Fruit fly (Drosophila melanogaster) whole organism, embryonic: ENCODE results near the gene CG32793.

Experiments
- ATbp ChIP-seq: fragments of 200-800 bp; sonication (Bioruptor generic); optimal IDR thresholded peaks from 2 replicates; lab custom pipeline; 2017; ENCODE audit warnings: missing biosample characterization, mild to moderate bottlenecking, missing genetic modification characterization, missing genetic modification reagents
- CG11504 ChIP-seq: fragments of 200-800 bp; sonication (Bioruptor generic); optimal IDR thresholded peaks from 3 replicates; lab custom pipeline; 2019; ENCODE audit warnings: missing biosample characterization, mild to moderate bottlenecking, missing genetic modification characterization, moderate library complexity
- CG12071 ChIP-seq: fragments of 200-800 bp; sonication (Bioruptor generic); optimal IDR thresholded peaks from 3 replicates; lab custom pipeline; 2018; ENCODE audit warnings: missing biosample characterization, mild to moderate bottlenecking, missing genetic modification characterization
- CG12659 ChIP-seq: fragments of 200-800 bp; sonication (Bioruptor generic); optimal IDR thresholded peaks from 3 replicates; lab custom pipeline; 2017; ENCODE audit warnings: mild to moderate bottlenecking, missing biosample characterization, missing genetic modification reagents, missing genetic modification characterization
- CG14014 ChIP-seq: fragments of 200-800 bp; sonication (Bioruptor generic); IDR thresholded peaks from 2 replicates; pipeline ENCODE4 v1.3.6; 2022; ENCODE audit warnings: missing biosample characterization, missing genetic modification characterization
- CG14441 ChIP-seq: fragments of 200-800 bp; sonication (Bioruptor generic); IDR thresholded peaks from 2 replicates; pipeline ENCODE4 v1.3.6; 2022; ENCODE audit warnings: missing biosample characterization, missing genetic modification characterization
- CG17328 ChIP-seq: fragments of 200-800 bp; sonication (Bioruptor generic); IDR thresholded peaks from 2 replicates; pipeline ENCODE4 v1.3.6; 2022; ENCODE audit warnings: missing biosample characterization, missing genetic modification characterization
- CG17359 ChIP-seq: fragments of 200-800 bp; sonication (Bioruptor generic); optimal IDR thresholded peaks from 3 replicates; lab custom pipeline; 2018; ENCODE audit warnings: missing biosample characterization, mild to moderate bottlenecking, missing genetic modification characterization, moderate library complexity
- CG2202 ChIP-seq: fragments of 200-800 bp; sonication (Bioruptor generic); optimal IDR thresholded peaks from 2 replicates; lab custom pipeline; 2018; ENCODE audit warnings: missing biosample characterization, mild to moderate bottlenecking, missing genetic modification characterization
- CG2678 ChIP-seq: fragments of 200-800 bp; sonication (Bioruptor generic); optimal IDR thresholded peaks from 3 replicates; lab custom pipeline; 2019; ENCODE audit warnings: missing biosample characterization, mild to moderate bottlenecking, missing genetic modification characterization, moderate library complexity
- CG34422 ChIP-seq: fragments of 200-800 bp; sonication (Bioruptor generic); IDR thresholded peaks from 3 replicates; pipeline ENCODE4 v1.3.6; 2022; ENCODE audit warnings: missing biosample characterization, missing genetic modification characterization
- CG5180 ChIP-seq: fragments of 200-800 bp; sonication (Bioruptor generic); optimal IDR thresholded peaks from 3 replicates; lab custom pipeline; 2017; ENCODE audit warnings: missing biosample characterization, missing genetic modification characterization, mild to moderate bottlenecking, moderate library complexity, missing genetic modification reagents
- CG6689 ChIP-seq: fragments of 200-800 bp; sonication (Bioruptor generic); IDR thresholded peaks from 2 replicates; pipeline ENCODE4 v1.3.6; 2022; ENCODE audit warnings: missing biosample characterization, missing genetic modification characterization
- CG7839 ChIP-seq: fragments of 200-800 bp; sonication (Bioruptor generic); optimal IDR thresholded peaks from 3 replicates; lab custom pipeline; 2018; ENCODE audit warnings: missing biosample characterization, mild to moderate bottlenecking, missing genetic modification characterization, moderate library complexity
- CG7963 ChIP-seq: fragments of 200-800 bp; sonication (Bioruptor generic); IDR thresholded peaks from 3 replicates; pipeline ENCODE4 v1.3.6; 2022; ENCODE audit warnings: missing biosample characterization, missing genetic modification characterization; ENCODE audit not compliant: partially characterized antibody
- Camta ChIP-seq: fragments of 200-800 bp; sonication (Bioruptor generic); optimal IDR thresholded peaks from 2 replicates; lab custom pipeline; 2016; ENCODE audit warnings: missing biosample characterization, missing genetic modification characterization
- Drgx ChIP-seq: fragments of 200-800 bp; sonication (Bioruptor generic); IDR thresholded peaks from 2 replicates; pipeline ENCODE4 v1.3.6; 2022; ENCODE audit warnings: missing biosample characterization, missing genetic modification characterization
- Fer3 ChIP-seq: fragments of 200-800 bp; sonication (Bioruptor generic); optimal IDR thresholded peaks from 2 replicates; lab custom pipeline; 2018; ENCODE audit warnings: missing biosample characterization, mild to moderate bottlenecking, missing genetic modification characterization, moderate library complexity
- H2.0 ChIP-seq: fragments of 200-800 bp; sonication (Bioruptor generic); IDR thresholded peaks from 2 replicates; pipeline ENCODE4 v1.3.6; 2022; ENCODE audit warnings: missing biosample characterization, missing genetic modification characterization
- Hand ChIP-seq: fragments of 200-800 bp; sonication (Bioruptor generic); optimal IDR thresholded peaks from 2 replicates; lab custom pipeline; 2017; ENCODE audit warnings: mild to moderate bottlenecking, missing biosample characterization, missing genetic modification reagents, missing genetic modification characterization
- Hmr ChIP-seq: fragments of 200-800 bp; sonication (Bioruptor generic); optimal IDR thresholded peaks from 3 replicates; lab custom pipeline; 2017; ENCODE audit warnings: mild to moderate bottlenecking, missing biosample characterization, missing genetic modification reagents, missing genetic modification characterization
- Nf-YB ChIP-seq: fragments of 200-800 bp; sonication (Bioruptor generic); optimal IDR thresholded peaks from 3 replicates; lab custom pipeline; 2019; ENCODE audit warnings: missing biosample characterization, mild to moderate bottlenecking, missing genetic modification characterization, moderate library complexity
- Oaz ChIP-seq: fragments of 200-800 bp; sonication (Bioruptor generic); IDR thresholded peaks from 2 replicates; pipeline ENCODE4 v1.3.6; 2022; ENCODE audit warnings: missing biosample characterization, missing genetic modification characterization
- Oli ChIP-seq: fragments of 200-800 bp; sonication (Bioruptor generic); optimal IDR thresholded peaks from 2 replicates; lab custom pipeline; 2018; ENCODE audit warnings: missing biosample characterization, mild to moderate bottlenecking, missing genetic modification characterization, moderate library complexity
- Ptx1 ChIP-seq: fragments of 200-800 bp; sonication (Bioruptor generic); IDR thresholded peaks from 2 replicates; pipeline ENCODE4 v1.3.6; 2022; ENCODE audit warnings: missing biosample characterization, missing genetic modification characterization
- Rfx ChIP-seq: fragments of 200-800 bp; sonication (Bioruptor generic); IDR thresholded peaks from 2 replicates; pipeline ENCODE4 v1.3.6; 2022; ENCODE audit warnings: missing biosample characterization, missing genetic modification characterization
- Rx ChIP-seq: fragments of 200-800 bp; sonication (Bioruptor generic); IDR thresholded peaks from 2 replicates; pipeline ENCODE4 v1.3.6; 2022; ENCODE audit warnings: missing biosample characterization, missing genetic modification characterization
- Sox102F ChIP-seq: fragments of 200-800 bp; sonication (Bioruptor generic); optimal IDR thresholded peaks from 2 replicates; lab custom pipeline; 2018; ENCODE audit warnings: missing biosample characterization, mild to moderate bottlenecking, missing genetic modification characterization, moderate library complexity
- Spps ChIP-seq: fragments of 200-800 bp; sonication (Bioruptor generic); optimal IDR thresholded peaks from 2 replicates; lab custom pipeline; 2018; ENCODE audit warnings: missing biosample characterization, mild to moderate bottlenecking, missing genetic modification characterization
- Trl ChIP-seq, 3 experiments: fragments of >200 bp in 2 of 3; fragments of 200-800 bp in 1 of 3; sonication (Bioruptor generic) in 1 of 3; optimal IDR thresholded peaks; 2 replicates in 1 of 3; 3 replicates in 2 of 3; lab custom pipeline; 2016 to 2017; ENCODE audit warnings: missing biosample characterization in 1 of 3, missing genetic modification characterization in 1 of 3
- amos ChIP-seq: fragments of 200-800 bp; sonication (Bioruptor generic); IDR thresholded peaks from 2 replicates; pipeline ENCODE4 v1.3.6; 2022; ENCODE audit warnings: missing biosample characterization, missing genetic modification characterization; ENCODE audit not compliant: partially characterized antibody
- aop ChIP-seq: fragments of 200-800 bp; sonication (Bioruptor generic); IDR thresholded peaks from 2 replicates; pipeline ENCODE4 v1.3.6; 2022; ENCODE audit warnings: missing biosample characterization, missing genetic modification characterization
- caup ChIP-seq: fragments of 200-800 bp; sonication (Bioruptor generic); optimal IDR thresholded peaks from 3 replicates; lab custom pipeline; 2017; ENCODE audit warnings: missing biosample characterization, mild to moderate bottlenecking, missing genetic modification characterization, moderate library complexity; ENCODE audit not compliant: severe bottlenecking
- dimm ChIP-seq: fragments of 200-800 bp; sonication (Bioruptor generic); IDR thresholded peaks from 2 replicates; pipeline ENCODE4 v1.3.6; 2022; ENCODE audit warnings: missing biosample characterization, missing genetic modification characterization
- emc ChIP-seq: fragments of 200-800 bp; sonication (Bioruptor generic); optimal IDR thresholded peaks from 2 replicates; lab custom pipeline; 2016; ENCODE audit warnings: missing biosample characterization, missing genetic modification characterization
- eve ChIP-seq, 2 experiments: fragments of >200 bp; optimal IDR thresholded peaks; 2 replicates each; lab custom pipeline; 2017; ENCODE audit warnings: missing biosample characterization in 2 of 2, missing genetic modification characterization in 2 of 2
- ewg ChIP-seq: fragments of 200-800 bp; sonication (Bioruptor generic); optimal IDR thresholded peaks from 3 replicates; lab custom pipeline; 2017; ENCODE audit warnings: mild to moderate bottlenecking, missing biosample characterization, missing genetic modification reagents, missing genetic modification characterization
- fd96Cb ChIP-seq: fragments of 200-800 bp; sonication (Bioruptor generic); optimal IDR thresholded peaks from 2 replicates; lab custom pipeline; 2018; ENCODE audit warnings: missing biosample characterization, mild to moderate bottlenecking, missing genetic modification characterization, moderate library complexity
- gem ChIP-seq: fragments of 200-800 bp; sonication (Bioruptor generic); optimal IDR thresholded peaks from 2 replicates; lab custom pipeline; 2019; ENCODE audit warnings: missing biosample characterization, mild to moderate bottlenecking, missing genetic modification characterization, moderate library complexity
- grau ChIP-seq: fragments of 200-800 bp; optimal IDR thresholded peaks from 3 replicates; lab custom pipeline; 2019; ENCODE audit warnings: missing biosample characterization, mild to moderate bottlenecking, missing genetic modification characterization, moderate library complexity
- gt ChIP-seq: fragments of 200-800 bp; sonication (Bioruptor generic); IDR thresholded peaks from 2 replicates; pipeline ENCODE4 v1.3.6; 2022; ENCODE audit warnings: missing biosample characterization, missing genetic modification characterization
- insv ChIP-seq, 2 experiments: fragments of 200-800 bp; sonication (Bioruptor generic); optimal IDR thresholded peaks; 3 replicates each; lab custom pipeline; 2016 to 2018; ENCODE audit warnings: missing biosample characterization in 2 of 2, missing genetic modification characterization in 2 of 2
- lab ChIP-seq: fragments of 200-800 bp; sonication (Bioruptor generic); optimal IDR thresholded peaks from 3 replicates; lab custom pipeline; 2017; ENCODE audit warnings: missing biosample characterization, missing genetic modification characterization, mild to moderate bottlenecking, moderate library complexity, missing genetic modification reagents
- lilli ChIP-seq: fragments of 200-800 bp; sonication (Bioruptor generic); optimal IDR thresholded peaks from 3 replicates; lab custom pipeline; 2016; ENCODE audit warnings: missing biosample characterization, missing genetic modification characterization
- lmd ChIP-seq: fragments of 200-800 bp; sonication (Bioruptor generic); IDR thresholded peaks from 2 replicates; pipeline ENCODE4 v1.3.6; 2022; ENCODE audit warnings: missing biosample characterization, missing genetic modification characterization
- tup ChIP-seq: fragments of 200-800 bp; sonication (Bioruptor generic); optimal IDR thresholded peaks from 2 replicates; lab custom pipeline; 2016; ENCODE audit warnings: missing biosample characterization, mild to moderate bottlenecking, missing genetic modification characterization, moderate library complexity
- unpg ChIP-seq: fragments of 200-800 bp; sonication (Bioruptor generic); optimal IDR thresholded peaks from 3 replicates; lab custom pipeline; 2018; ENCODE audit warnings: missing biosample characterization, mild to moderate bottlenecking, missing genetic modification characterization, moderate library complexity
- vvl ChIP-seq: fragments of 200-800 bp; sonication (Bioruptor generic); IDR thresholded peaks from 2 replicates; pipeline ENCODE4 v1.3.6; 2022; ENCODE audit warnings: missing biosample characterization, missing genetic modification characterization
- zen2 ChIP-seq: fragments of 200-800 bp; sonication (Bioruptor generic); IDR thresholded peaks from 3 replicates; pipeline ENCODE4 v1.3.6; 2022; ENCODE audit warnings: missing biosample characterization, missing genetic modification characterization; ENCODE audit not compliant: partially characterized antibody

Gene CG32793

DNA sequence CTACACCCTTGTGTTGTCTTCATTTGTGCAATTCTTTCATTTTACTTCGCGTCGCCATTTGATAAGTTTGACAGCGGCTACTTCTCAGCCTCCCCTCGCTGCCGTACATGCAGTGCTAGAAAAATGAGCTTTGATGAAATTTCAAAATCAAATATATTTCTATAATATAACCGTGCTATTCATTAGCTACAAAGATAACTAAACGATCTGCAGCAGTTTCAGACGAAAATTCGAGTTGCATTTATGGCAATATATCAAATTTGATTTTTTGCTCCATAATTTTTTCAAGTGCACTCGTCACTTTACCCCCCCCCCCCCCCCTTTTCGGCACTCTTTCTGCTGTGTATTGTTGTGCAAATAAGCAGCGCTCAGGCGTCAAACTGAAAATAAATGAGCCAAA, 17.0 kb upstream of the CG32793 start (continued):
- TF ChIP-seq Ptx1 (GFP tag; lab: Robert Waterston, UW) (0 out of 2 replicates have a peak, but pooled peaks have one; percentile 22), CG11504 (peak; percentile 46), emc (GFP tag; lab: Kevin White, UChicago) (no peak), lilli (peak; percentile 5), CG14441 (GFP tag; lab: Robert Waterston, UW) (0 out of 2 replicates have a peak, but pooled peaks have one; percentile 39), lab (GFP tag; lab: Kevin White, UChicago) (peak; percentile 48), Rfx (GFP tag; lab: Robert Waterston, UW) (0 out of 2 replicates have a peak, but pooled peaks have one; percentile 10), ewg (GFP tag; lab: Kevin White, UChicago) (peak; percentile 4), vvl (0 out of 2 replicates have a peak, but pooled peaks have one; percentile 34), CG14014 (no peak), H2.0 (GFP tag; lab: Robert Waterston, UW) (no peak), dimm (no peak), gem (tag; lab: Kevin White, UChicago) (peak; percentile 53), Trl (optimal IDR thresholded peaks at IDR 0.05; lab: Kevin White, UChicago) (no peak), Trl (GFP tag; optimal IDR thresholded peaks at IDR 0.05; lab: Kevin White, UChicago) (no peak), unpg (GFP tag; lab: Kevin White, UChicago) (peak; percentile 36), Hand (peak; percentile 25), Hmr (peak; percentile 34), CG12659 (GFP tag; lab: Kevin White, UChicago) (no peak), Rx (GFP tag; lab: Robert Waterston, UW) (no peak), aop (GFP tag; lab: Robert Waterston, UW) (no peak), tup (GFP tag; lab: Kevin White, UChicago) (no peak), CG12071 (GFP tag; lab: Kevin White, UChicago) (no peak), amos (GFP tag; lab: Robert Waterston, UW) (no peak), Camta (GFP tag; lab: Kevin White, UChicago) (no peak), CG7963 (GFP tag; lab: Robert Waterston, UW) (no peak), insv (GFP tag; optimal IDR thresholded peaks at IDR 0.05; lab: Kevin White, UChicago) (no peak), lmd (peak; percentile 30; the same call in 1 of the 2 replicates), Nf-YB (no peak), Spps (tag; lab: Kevin White, UChicago) (no peak), fd96Cb (tag; lab: Kevin White, UChicago) (peak; percentile 8), CG17328 (GFP tag; lab: Robert Waterston, UW) (0 out of 2 replicates have a peak, but pooled peaks have one; percentile 14), CG7839 (tag; lab: Kevin White, UChicago) (peak; percentile 37), CG6689 (0 out of 2 replicates have a peak, but pooled peaks have one; percentile 19), Oli (tag; lab: Kevin White, UChicago) (peak; percentile 36), CG5180 (GFP tag; lab: Kevin White, UChicago) (no peak), zen2 (GFP tag; lab: Robert Waterston, UW) (no peak), grau (tag; lab: Kevin White, UChicago) (peak; percentile 21), eve (GFP tag; optimal IDR thresholded peaks at IDR 0.05; lab: Kevin White, UChicago) (no peak), ATbp (GFP tag; lab: Kevin White, UChicago) (peak; percentile 26), Oaz (0 out of 2 replicates have a peak, but pooled peaks have one; percentile 6), CG34422 (GFP tag; lab: Robert Waterston, UW) (no peak), CG17359 (tag; lab: Kevin White, UChicago) (peak; percentile 7), gt (GFP tag; lab: Robert Waterston, UW) (no peak), caup (peak; percentile 20), Drgx (GFP tag; lab: Robert Waterston, UW) (no peak), CG2678 (tag; lab: Kevin White, UChicago) (peak; percentile 24), Sox102F (GFP tag; lab: Kevin White, UChicago) (peak; percentile 29), CG2202 (no peak), Fer3 (tag; lab: Kevin White, UChicago) (peak; percentile 2)
